Fruit fly (Drosophila melanogaster) whole organism, embryonic: Measurements from ENCODE around the gene Pk34A.

Experiments used
- Asciz ChIP-seq: fragments of 200-800 bp; sonication (Bioruptor generic); optimal IDR thresholded peaks from 2 replicates; lab custom pipeline; 2017; ENCODE audit warnings: missing biosample characterization, mild to moderate bottlenecking, missing genetic modification characterization, missing genetic modification reagents
- Blimp-1 ChIP-seq: fragments of 200-800 bp; sonication (Bioruptor generic); optimal IDR thresholded peaks from 3 replicates; lab custom pipeline; 2018; ENCODE audit warnings: missing biosample characterization, missing genetic modification characterization, mild to moderate bottlenecking, moderate library complexity, missing genetic modification reagents
- Bteb2 ChIP-seq: fragments of 200-800 bp; sonication (Bioruptor generic); optimal IDR thresholded peaks from 2 replicates; lab custom pipeline; 2016; ENCODE audit warnings: missing biosample characterization, missing genetic modification characterization
- C15 ChIP-seq: fragments of 200-800 bp; sonication (Bioruptor generic); IDR thresholded peaks from 3 replicates; pipeline ENCODE4 v1.3.6; 2022; ENCODE audit warnings: missing biosample characterization, missing genetic modification characterization
- CG11247 ChIP-seq: fragments of 200-800 bp; sonication (Bioruptor generic); IDR thresholded peaks from 2 replicates; pipeline ENCODE4 v1.3.6; 2022; ENCODE audit warnings: missing biosample characterization, missing genetic modification characterization
- CG12155 ChIP-seq: fragments of 200-800 bp; sonication (Bioruptor generic); optimal IDR thresholded peaks from 3 replicates; lab custom pipeline; 2016; ENCODE audit warnings: missing biosample characterization, missing genetic modification characterization
- CG12236 ChIP-seq: fragments of 200-800 bp; sonication (Bioruptor generic); optimal IDR thresholded peaks from 2 replicates; lab custom pipeline; 2016; ENCODE audit warnings: missing biosample characterization, missing genetic modification characterization
- CG15073 ChIP-seq: fragments of 200-800 bp; sonication (Bioruptor generic); optimal IDR thresholded peaks from 2 replicates; lab custom pipeline; 2016; ENCODE audit warnings: missing biosample characterization, missing genetic modification characterization
- CG15269 ChIP-seq: fragments of 200-800 bp; sonication (Bioruptor generic); optimal IDR thresholded peaks from 2 replicates; lab custom pipeline; 2018; ENCODE audit warnings: missing biosample characterization, mild to moderate bottlenecking, missing genetic modification characterization, moderate library complexity
- CG1602 ChIP-seq: fragments of 200-800 bp; sonication (Bioruptor generic); optimal IDR thresholded peaks from 3 replicates; lab custom pipeline; 2016; ENCODE audit warnings: missing biosample characterization, missing genetic modification characterization
- CG17385 ChIP-seq: fragments of 200-800 bp; sonication (Bioruptor generic); optimal IDR thresholded peaks from 3 replicates; lab custom pipeline; 2018; ENCODE audit warnings: missing biosample characterization, mild to moderate bottlenecking, missing genetic modification characterization
- CG17912 ChIP-seq: fragments of 200-800 bp; sonication (Bioruptor generic); optimal IDR thresholded peaks from 2 replicates; lab custom pipeline; 2018; ENCODE audit warnings: missing biosample characterization, mild to moderate bottlenecking, missing genetic modification characterization
- CG1832 ChIP-seq: fragments of 200-800 bp; sonication (Bioruptor generic); optimal IDR thresholded peaks from 2 replicates; lab custom pipeline; 2017; ENCODE audit warnings: missing biosample characterization, mild to moderate bottlenecking, missing genetic modification characterization, inconsistent platforms
- CG2116 ChIP-seq: fragments of 200-800 bp; sonication (Bioruptor generic); optimal IDR thresholded peaks from 3 replicates; lab custom pipeline; 2018; ENCODE audit warnings: missing biosample characterization, mild to moderate bottlenecking, missing genetic modification characterization
- CG31224 ChIP-seq: fragments of 200-800 bp; sonication (Bioruptor generic); IDR thresholded peaks from 2 replicates; pipeline ENCODE4 v1.3.6; 2022; ENCODE audit warnings: missing biosample characterization, missing genetic modification characterization
- CG31441 ChIP-seq: fragments of 200-800 bp; sonication (Bioruptor generic); IDR thresholded peaks from 2 replicates; pipeline ENCODE4 v1.3.6; 2022; ENCODE audit warnings: missing biosample characterization, missing genetic modification characterization
- CG32532 ChIP-seq: fragments of 200-800 bp; sonication (Bioruptor generic); IDR thresholded peaks from 2 replicates; pipeline ENCODE4 v1.3.6; 2022; ENCODE audit warnings: missing biosample characterization, missing genetic modification characterization
- CG3847 ChIP-seq: fragments of 200-800 bp; sonication (Bioruptor generic); IDR thresholded peaks from 2 replicates; pipeline ENCODE4 v1.3.6; 2022; ENCODE audit warnings: missing biosample characterization, missing genetic modification characterization
- CG4424 ChIP-seq: fragments of 200-800 bp; sonication (Bioruptor generic); optimal IDR thresholded peaks from 3 replicates; lab custom pipeline; 2016; ENCODE audit warnings: missing biosample characterization, missing genetic modification characterization
- CG4617 ChIP-seq: fragments of 200-800 bp; sonication (Bioruptor generic); optimal IDR thresholded peaks from 3 replicates; lab custom pipeline; 2016; ENCODE audit warnings: missing biosample characterization, missing genetic modification characterization, borderline replicate concordance
- CG5245 ChIP-seq: fragments of 200-800 bp; sonication (Bioruptor generic); optimal IDR thresholded peaks from 3 replicates; lab custom pipeline; 2016; ENCODE audit warnings: missing biosample characterization, missing genetic modification characterization
- CG5953 ChIP-seq: fragments of 200-800 bp; sonication (Bioruptor generic); IDR thresholded peaks from 2 replicates; pipeline ENCODE4 v1.3.6; 2022; ENCODE audit warnings: missing biosample characterization, missing genetic modification characterization
- CG6254 ChIP-seq: fragments of 200-800 bp; sonication (Bioruptor generic); optimal IDR thresholded peaks from 3 replicates; lab custom pipeline; 2017; ENCODE audit warnings: mild to moderate bottlenecking, missing biosample characterization, missing genetic modification reagents, missing genetic modification characterization
- CG7357 ChIP-seq: fragments of 200-800 bp; sonication (Bioruptor generic); IDR thresholded peaks from 3 replicates; pipeline ENCODE4 v1.3.6; 2022; ENCODE audit warnings: missing biosample characterization, missing genetic modification characterization
- CG8478 ChIP-seq: fragments of >200 bp; optimal IDR thresholded peaks from 2 replicates; lab custom pipeline; 2018
- CG9609 ChIP-seq: fragments of 200-800 bp; sonication (Bioruptor generic); optimal IDR thresholded peaks from 3 replicates; lab custom pipeline; 2016; ENCODE audit warnings: missing biosample characterization, missing genetic modification characterization
- CG9817 ChIP-seq: fragments of 200-800 bp; sonication (Bioruptor generic); optimal IDR thresholded peaks from 2 replicates; lab custom pipeline; 2018; ENCODE audit warnings: missing biosample characterization, mild to moderate bottlenecking, missing genetic modification characterization, moderate library complexity
- D19B ChIP-seq: fragments of 200-800 bp; sonication (Bioruptor generic); optimal IDR thresholded peaks from 2 replicates; lab custom pipeline; 2017; ENCODE audit warnings: missing biosample characterization, mild to moderate bottlenecking, missing genetic modification characterization
- Dll ChIP-seq: fragments of 200-800 bp; sonication (Bioruptor generic); IDR thresholded peaks from 4 replicates; pipeline ENCODE4 v1.3.6; 2022; ENCODE audit warnings: missing biosample characterization, missing genetic modification characterization; ENCODE audit not compliant: partially characterized antibody
- HHEX ChIP-seq: fragments of 200-800 bp; sonication (Bioruptor generic); optimal IDR thresholded peaks from 3 replicates; lab custom pipeline; 2017; ENCODE audit warnings: missing biosample characterization, mild to moderate bottlenecking, missing genetic modification characterization, missing genetic modification reagents
- HLHmδ ChIP-seq: fragments of 200-800 bp; sonication (Bioruptor generic); optimal IDR thresholded peaks from 2 replicates; lab custom pipeline; 2018; ENCODE audit warnings: missing biosample characterization, mild to moderate bottlenecking, missing genetic modification characterization, moderate library complexity
- Lhr ChIP-seq: fragments of 200-800 bp; sonication (Bioruptor generic); optimal IDR thresholded peaks from 3 replicates; lab custom pipeline; 2017; ENCODE audit warnings: mild to moderate bottlenecking, missing biosample characterization, missing genetic modification reagents, missing genetic modification characterization
- Meics ChIP-seq: fragments of 200-800 bp; sonication (Bioruptor generic); optimal IDR thresholded peaks from 2 replicates; lab custom pipeline; 2017; ENCODE audit warnings: missing biosample characterization, mild to moderate bottlenecking, missing genetic modification characterization
- Nf-YC ChIP-seq: fragments of 200-800 bp; optimal IDR thresholded peaks from 3 replicates; lab custom pipeline; 2019; ENCODE audit warnings: missing biosample characterization, mild to moderate bottlenecking, missing genetic modification characterization, moderate library complexity
- Pdp1 ChIP-seq, 2 experiments: fragments of 200-800 bp; sonication (Bioruptor generic); optimal IDR thresholded peaks; 3 replicates each; lab custom pipeline; 2016; ENCODE audit warnings: missing biosample characterization in 2 of 2, missing genetic modification characterization in 2 of 2, mild to moderate bottlenecking in 1 of 2, moderate library complexity in 1 of 2
- Six4 ChIP-seq: fragments of 200-800 bp; sonication (Bioruptor generic); optimal IDR thresholded peaks from 2 replicates; lab custom pipeline; 2016; ENCODE audit warnings: missing biosample characterization, missing genetic modification characterization
- Spps ChIP-seq: fragments of 200-800 bp; sonication (Bioruptor generic); optimal IDR thresholded peaks from 2 replicates; lab custom pipeline; 2018; ENCODE audit warnings: missing biosample characterization, mild to moderate bottlenecking, missing genetic modification characterization
- Sry-β ChIP-seq: fragments of 200-800 bp; sonication (Bioruptor generic); optimal IDR thresholded peaks from 2 replicates; lab custom pipeline; 2018; ENCODE audit warnings: missing biosample characterization, mild to moderate bottlenecking, missing genetic modification characterization, moderate library complexity
- Sry-δ ChIP-seq: fragments of 200-800 bp; sonication (Bioruptor generic); optimal IDR thresholded peaks from 2 replicates; lab custom pipeline; 2016; ENCODE audit warnings: missing biosample characterization, missing genetic modification characterization
- bab2 ChIP-seq: fragments of 200-800 bp; sonication (Bioruptor generic); optimal IDR thresholded peaks from 2 replicates; lab custom pipeline; 2016; ENCODE audit warnings: missing biosample characterization, missing genetic modification characterization
- cas ChIP-seq: fragments of 200-800 bp; sonication (Bioruptor generic); IDR thresholded peaks from 2 replicates; pipeline ENCODE4 v1.3.6; 2022; ENCODE audit warnings: missing biosample characterization, missing genetic modification characterization
- chm ChIP-seq: fragments of 200-800 bp; sonication (Bioruptor generic); IDR thresholded peaks from 2 replicates; pipeline ENCODE4 v1.3.6; 2022; ENCODE audit warnings: missing biosample characterization, missing genetic modification characterization
- dpn ChIP-seq, 2 experiments: fragments of 200-800 bp; sonication (Bioruptor generic); optimal IDR thresholded peaks; 3 replicates each; lab custom pipeline; 2016; ENCODE audit warnings: missing biosample characterization in 2 of 2, missing genetic modification characterization in 2 of 2
- emc ChIP-seq: fragments of 200-800 bp; sonication (Bioruptor generic); optimal IDR thresholded peaks from 2 replicates; lab custom pipeline; 2016; ENCODE audit warnings: missing biosample characterization, missing genetic modification characterization
- gem ChIP-seq: fragments of 200-800 bp; sonication (Bioruptor generic); optimal IDR thresholded peaks from 2 replicates; lab custom pipeline; 2019; ENCODE audit warnings: missing biosample characterization, mild to moderate bottlenecking, missing genetic modification characterization, moderate library complexity
- knrl ChIP-seq: fragments of 200-800 bp; sonication (Bioruptor generic); IDR thresholded peaks from 3 replicates; pipeline ENCODE4 v1.3.6; 2022; ENCODE audit warnings: missing biosample characterization, missing genetic modification characterization; ENCODE audit not compliant: partially characterized antibody
- lmd ChIP-seq: fragments of 200-800 bp; sonication (Bioruptor generic); IDR thresholded peaks from 2 replicates; pipeline ENCODE4 v1.3.6; 2022; ENCODE audit warnings: missing biosample characterization, missing genetic modification characterization
- slbo ChIP-seq: fragments of 200-800 bp; sonication (Bioruptor generic); IDR thresholded peaks from 2 replicates; pipeline ENCODE4 v1.3.6; 2022; ENCODE audit warnings: missing biosample characterization, missing genetic modification characterization
- so ChIP-seq: fragments of 200-800 bp; sonication (Bioruptor generic); IDR thresholded peaks from 3 replicates; pipeline ENCODE4 v1.3.6; 2022; ENCODE audit warnings: missing biosample characterization, missing genetic modification characterization
- vvl ChIP-seq: fragments of 200-800 bp; sonication (Bioruptor generic); IDR thresholded peaks from 2 replicates; pipeline ENCODE4 v1.3.6; 2022; ENCODE audit warnings: missing biosample characterization, missing genetic modification characterization

The Pk34A gene

DNA sequence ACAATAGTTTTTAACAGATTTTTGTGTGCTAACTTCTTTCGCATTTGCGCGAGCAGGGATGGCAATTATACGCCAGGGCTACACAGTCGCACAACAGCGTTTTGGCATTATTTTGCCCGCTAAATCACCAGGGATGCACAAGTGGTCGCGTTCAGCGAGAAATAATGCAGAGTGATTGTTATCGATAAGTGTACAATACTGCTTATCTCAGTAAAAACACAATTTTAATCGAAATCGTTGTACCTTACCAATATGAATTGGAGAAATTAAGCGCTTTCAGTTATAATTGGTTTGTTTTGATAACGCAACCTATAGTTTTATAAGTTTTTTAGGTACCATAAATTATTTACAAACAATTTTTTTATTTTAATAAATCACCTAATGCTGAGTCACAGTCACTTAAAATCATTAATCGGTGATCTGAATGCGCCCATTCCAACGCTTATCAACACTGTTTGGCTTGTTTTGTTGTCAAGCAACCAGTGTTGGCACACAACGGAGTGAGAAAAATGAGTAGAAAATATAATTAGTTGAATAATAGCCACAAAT lies 18.2 kb downstream of the Pk34A start, which contains the start of the genes Sfmbt and CG5439 (continued):
- peak; percentile 25 for TF ChIP-seq CG12236 (GFP tag; lab: Kevin White, UChicago)
- peak; percentile 80 for TF ChIP-seq Sry-β (GFP tag; lab: Kevin White, UChicago)
- peak; percentile 57 to 77 for TF ChIP-seq Pdp1 (GFP tag; optimal IDR thresholded peaks at IDR 0.05; lab: Kevin White, UChicago)
- peak; percentile 31; the same call in 1 of the 2 replicates for TF ChIP-seq vvl (GFP tag; lab: Robert Waterston, UW)
- TF ChIP-seq CG31441 (GFP tag; lab: Robert Waterston, UW) = peak; percentile 100
- no peak for TF ChIP-seq CG8478 (lab: Kevin White, UChicago)
- no peak for TF ChIP-seq CG1832 (GFP tag; lab: Kevin White, UChicago)
- peak; percentile 80 for TF ChIP-seq CG9817 (tag; lab: Kevin White, UChicago)
- no peak for TF ChIP-seq CG5953 (GFP tag; lab: Robert Waterston, UW)
- peak; percentile 77 for TF ChIP-seq CG32532 (GFP tag; lab: Robert Waterston, UW)
- peak; percentile 68 for TF ChIP-seq Sry-δ (GFP tag; lab: Kevin White, UChicago)
- TF ChIP-seq slbo (GFP tag; lab: Robert Waterston, UW) = peak; percentile 88
- TF ChIP-seq CG5245 (GFP tag; lab: Kevin White, UChicago) = peak; percentile 55
- TF ChIP-seq CG17385 (GFP tag; lab: Kevin White, UChicago) = no peak
- TF ChIP-seq HLHmδ (GFP tag; lab: Kevin White, UChicago) = peak; percentile 16
- peak; percentile 61 for TF ChIP-seq CG11247 (GFP tag; lab: Robert Waterston, UW)
- peak; percentile 85 for TF ChIP-seq dpn (GFP tag; optimal IDR thresholded peaks at IDR 0.05; lab: Kevin White, UChicago)
- TF ChIP-seq emc (GFP tag; lab: Kevin White, UChicago) = peak; percentile 62
- TF ChIP-seq lmd = peak; percentile 75
- peak; percentile 89 for TF ChIP-seq CG2116 (GFP tag; lab: Kevin White, UChicago)
- TF ChIP-seq CG6254 = peak; percentile 23
- no peak for TF ChIP-seq gem (tag; lab: Kevin White, UChicago)
- peak; percentile 56; the same call in 1 of the 3 replicates for TF ChIP-seq CG7357 (GFP tag; lab: Robert Waterston, UW)
- TF ChIP-seq so = no peak
- TF ChIP-seq CG12155 (GFP tag; lab: Kevin White, UChicago) = peak; percentile 81
- TF ChIP-seq D19B (GFP tag; lab: Kevin White, UChicago) = no peak
- TF ChIP-seq Lhr (GFP tag; lab: Kevin White, UChicago) = peak; percentile 69
- TF ChIP-seq chm (GFP tag; lab: Robert Waterston, UW) = 0 out of 2 replicates have a peak, but pooled peaks have one; percentile 50
- TF ChIP-seq CG1602 (GFP tag; lab: Kevin White, UChicago) = peak; percentile 83
- peak; percentile 78 for TF ChIP-seq CG9609 (GFP tag; lab: Kevin White, UChicago)
- no peak for TF ChIP-seq Nf-YC (tag; lab: Kevin White, UChicago)
- no peak for TF ChIP-seq CG15269 (tag; lab: Kevin White, UChicago)
- no peak for TF ChIP-seq Blimp-1
- peak; percentile 64; the same call in 3 of the 4 replicates for TF ChIP-seq Dll
- peak; percentile 82 for TF ChIP-seq bab2 (GFP tag; lab: Kevin White, UChicago)
- no peak for TF ChIP-seq C15 (GFP tag; lab: Robert Waterston, UW)
- peak; percentile 44; the same call in 1 of the 2 replicates for TF ChIP-seq cas (GFP tag; lab: Robert Waterston, UW)
- TF ChIP-seq CG31224 (GFP tag; lab: Robert Waterston, UW) = peak; percentile 40; the same call in 1 of the 2 replicates
- TF ChIP-seq HHEX (GFP tag; lab: Kevin White, UChicago) = peak; percentile 72
- TF ChIP-seq Six4 = peak; percentile 12
- TF ChIP-seq CG4617 (GFP tag; lab: Kevin White, UChicago) = peak; percentile 88
- peak; percentile 72 for TF ChIP-seq CG17912 (GFP tag; lab: Kevin White, UChicago)
- TF ChIP-seq Asciz (GFP tag; lab: Kevin White, UChicago) = no peak
- TF ChIP-seq knrl (GFP tag; lab: Robert Waterston, UW) = peak; percentile 62
- peak; percentile 75 for TF ChIP-seq Bteb2 (GFP tag; lab: Kevin White, UChicago)
- peak; percentile 81 for TF ChIP-seq CG3847
- TF ChIP-seq CG15073 (GFP tag; lab: Kevin White, UChicago) = no peak
- TF ChIP-seq Meics (GFP tag; lab: Kevin White, UChicago) = peak; percentile 69
- peak; percentile 22 for TF ChIP-seq Spps
- peak; percentile 83 for TF ChIP-seq CG4424 (GFP tag; lab: Kevin White, UChicago)
